Worm (Caenorhabditis elegans) whole organism, L4 larva: ENCODE data around the gene F35G2.3.

ENCODE experiments used
- ama-1 ChIP-seq: fragments of 150-350 bp; optimal IDR thresholded peaks from 2 replicates; lab custom pipeline; 2014; ENCODE audit warnings: inconsistent platforms, mixed read lengths
- daf-12 ChIP-seq: fragments of 150-350 bp; optimal IDR thresholded peaks from 2 replicates; lab custom pipeline; 2014; ENCODE audit warnings: missing biosample characterization, missing genetic modification reagents, missing genetic modification characterization
- fkh-10 ChIP-seq: fragments of 150-350 bp; optimal IDR thresholded peaks from 2 replicates; lab custom pipeline; 2014; ENCODE audit warnings: missing biosample characterization, missing genetic modification reagents, missing genetic modification characterization
- lin-13 ChIP-seq: fragments of 150-350 bp; optimal IDR thresholded peaks from 2 replicates; lab custom pipeline; 2014; ENCODE audit warnings: missing biosample characterization, missing genetic modification reagents, missing genetic modification characterization
- snpc-1.2 ChIP-seq: fragments of 200-800 bp; sonication (Bioruptor generic); IDR thresholded peaks from 2 replicates; pipeline ENCODE4 v1.3.6; 2022; ENCODE audit warnings: missing genetic modification reagents, missing genetic modification characterization, missing compliant biosample characterization
- snpc-4 ChIP-seq: fragments of 150-350 bp; optimal IDR thresholded peaks from 2 replicates; lab custom pipeline; 2014; ENCODE audit warnings: missing biosample characterization, missing genetic modification characterization
- unc-130 ChIP-seq: sonication (generic microtip); optimal IDR thresholded peaks from 2 replicates; lab custom pipeline; 2016; ENCODE audit warnings: missing genetic modification reagents, missing genetic modification characterization, missing compliant biosample characterization

- TF ChIP-seq snpc-4 (tag; lab: Kevin White, UChicago) (no peak), ama-1 (no peak), fkh-10 (no peak), lin-13 (GFP tag; lab: Kevin White, UChicago) (no peak), unc-130 (GFP tag; lab: Kevin White, UChicago) (no peak), daf-12 (no peak), snpc-1.2 (GFP tag; lab: Robert Waterston, UW) (no peak)
Observed at ce11 chrIV:12196608-12197007, 12.8 kb upstream of the F35G2.3 start.
